Worm (Caenorhabditis elegans) whole organism, L1 larva: ENCODE data around the gene bcas-2.

Experiments used
- ces-1 ChIP-seq: fragments of 150-350 bp; optimal IDR thresholded peaks from 2 replicates; lab custom pipeline; 2014; ENCODE audit warnings: missing biosample characterization, missing genetic modification reagents, missing genetic modification characterization
- dsc-1 ChIP-seq: sonication (generic microtip); optimal IDR thresholded peaks from 2 replicates; lab custom pipeline; 2016; ENCODE audit warnings: mild to moderate bottlenecking, missing genetic modification characterization, missing compliant biosample characterization
- egl-27 ChIP-seq, 2 experiments: fragments of 150-350 bp in 1 of 2; sonication (generic microtip); optimal IDR thresholded peaks; 3 replicates each; lab custom pipeline; 2017 to 2018; ENCODE audit warnings: missing biosample characterization in 2 of 2, missing genetic modification characterization in 2 of 2, missing genetic modification reagents in 2 of 2
- ets-5 ChIP-seq: fragments of 200-800 bp; sonication (Bioruptor generic); IDR thresholded peaks from 2 replicates; pipeline ENCODE4 v1.3.6; 2022; ENCODE audit warnings: missing genetic modification characterization, missing compliant biosample characterization
- fkh-4 ChIP-seq: sonication (generic microtip); optimal IDR thresholded peaks from 2 replicates; lab custom pipeline; 2016; ENCODE audit warnings: missing compliant biosample characterization, missing genetic modification characterization, borderline replicate concordance
- fos-1 ChIP-seq: fragments of 150-350 bp; optimal IDR thresholded peaks from 2 replicates; lab custom pipeline; 2014; ENCODE audit warnings: missing biosample characterization, missing genetic modification characterization
- grh-1 ChIP-seq: fragments of 200-800 bp; sonication (Bioruptor generic); IDR thresholded peaks from 2 replicates; pipeline ENCODE4 v1.3.6; 2022; ENCODE audit warnings: missing genetic modification reagents, missing genetic modification characterization, missing compliant biosample characterization
- hlh-17 ChIP-seq: fragments of 200-800 bp; sonication (Bioruptor generic); optimal IDR thresholded peaks from 2 replicates; lab custom pipeline; 2018; ENCODE audit warnings: missing genetic modification characterization, mild to moderate bottlenecking, missing compliant biosample characterization, moderate library complexity, borderline replicate concordance
- hpl-2 ChIP-seq: fragments of 150-350 bp; optimal IDR thresholded peaks from 2 replicates; lab custom pipeline; 2014; ENCODE audit warnings: missing biosample characterization, missing genetic modification reagents, missing genetic modification characterization
- irx-1 ChIP-seq: sonication (generic microtip); optimal IDR thresholded peaks from 2 replicates; lab custom pipeline; 2016; ENCODE audit warnings: missing genetic modification characterization, missing compliant biosample characterization
- isw-1 ChIP-seq: fragments of 200-800 bp; sonication (Bioruptor generic); IDR thresholded peaks from 2 replicates; pipeline ENCODE4 v1.3.6; 2022; ENCODE audit warnings: missing genetic modification characterization, missing compliant biosample characterization
- jun-1 ChIP-seq: fragments of 150-350 bp; optimal IDR thresholded peaks from 2 replicates; lab custom pipeline; 2014; ENCODE audit warnings: missing biosample characterization, missing genetic modification reagents, missing genetic modification characterization
- lin-13 ChIP-seq: fragments of 150-350 bp; optimal IDR thresholded peaks from 2 replicates; lab custom pipeline; 2014; ENCODE audit warnings: missing biosample characterization, missing genetic modification reagents, missing genetic modification characterization
- lin-14 ChIP-seq: fragments of 200-800 bp; sonication (Bioruptor generic); optimal IDR thresholded peaks from 2 replicates; lab custom pipeline; 2018; ENCODE audit warnings: mild to moderate bottlenecking, missing genetic modification characterization, moderate library complexity, missing compliant biosample characterization
- lin-35 ChIP-seq, 2 experiments: fragments of 150-350 bp; optimal IDR thresholded peaks; 2 replicates each; lab custom pipeline; 2014; ENCODE audit warnings: missing biosample characterization in 2 of 2, missing genetic modification characterization in 2 of 2, missing genetic modification reagents in 2 of 2
- lir-3 ChIP-seq: sonication (generic microtip); optimal IDR thresholded peaks from 2 replicates; lab custom pipeline; 2016; ENCODE audit warnings: mild to moderate bottlenecking, missing genetic modification characterization, moderate library complexity, missing compliant biosample characterization; ENCODE audit not compliant: poor library complexity
- lsy-2 ChIP-seq, 2 experiments: fragments of 150-350 bp; optimal IDR thresholded peaks; 2 replicates each; lab custom pipeline; 2014; ENCODE audit warnings: missing biosample characterization in 2 of 2, missing genetic modification characterization in 2 of 2
- mab-9 ChIP-seq: fragments of 200-800 bp; sonication (Bioruptor generic); IDR thresholded peaks from 2 replicates; pipeline ENCODE4 v1.3.6; 2022; ENCODE audit warnings: missing genetic modification reagents, missing genetic modification characterization, missing compliant biosample characterization
- mdl-1 ChIP-seq, 2 experiments: fragments of 150-350 bp; optimal IDR thresholded peaks; 2 replicates each; lab custom pipeline; 2014 to 2017; ENCODE audit warnings: missing biosample characterization in 2 of 2, missing genetic modification characterization in 2 of 2, inconsistent platforms in 1 of 2
- mep-1 ChIP-seq: fragments of 150-350 bp; optimal IDR thresholded peaks from 2 replicates; lab custom pipeline; 2014; ENCODE audit warnings: missing biosample characterization, missing genetic modification characterization
- nhr-20 ChIP-seq: sonication (generic microtip); optimal IDR thresholded peaks from 2 replicates; lab custom pipeline; 2016; ENCODE audit warnings: mild to moderate bottlenecking, missing genetic modification characterization, missing compliant biosample characterization
- nhr-47 ChIP-seq: sonication (generic microtip); optimal IDR thresholded peaks from 2 replicates; lab custom pipeline; 2016; ENCODE audit warnings: mild to moderate bottlenecking, missing genetic modification characterization, moderate library complexity, missing compliant biosample characterization
- nhr-76 ChIP-seq: sonication (generic microtip); optimal IDR thresholded peaks from 2 replicates; lab custom pipeline; 2017; ENCODE audit warnings: missing biosample characterization, missing genetic modification characterization
- nhr-77 ChIP-seq: fragments of 150-350 bp; optimal IDR thresholded peaks from 2 replicates; lab custom pipeline; 2014; ENCODE audit warnings: missing biosample characterization, missing genetic modification characterization
- nhr-90 ChIP-seq: sonication (generic microtip); optimal IDR thresholded peaks from 2 replicates; lab custom pipeline; 2016; ENCODE audit warnings: mild to moderate bottlenecking, missing genetic modification characterization, missing compliant biosample characterization; ENCODE audit not compliant: poor library complexity
- pax-3 ChIP-seq: fragments of 200-800 bp; sonication (Bioruptor generic); optimal IDR thresholded peaks from 2 replicates; lab custom pipeline; 2018; ENCODE audit warnings: mild to moderate bottlenecking, missing genetic modification characterization, moderate library complexity, missing compliant biosample characterization
- snu-23 ChIP-seq: sonication (generic microtip); optimal IDR thresholded peaks from 2 replicates; lab custom pipeline; 2016; ENCODE audit warnings: missing genetic modification characterization, missing compliant biosample characterization
- sptf-1 ChIP-seq: fragments of 150-350 bp; optimal IDR thresholded peaks from 2 replicates; lab custom pipeline; 2014; ENCODE audit warnings: missing biosample characterization, missing genetic modification characterization
- sup-37 ChIP-seq: fragments of 200-800 bp; sonication (Bioruptor generic); optimal IDR thresholded peaks from 2 replicates; lab custom pipeline; 2018; ENCODE audit warnings: mild to moderate bottlenecking, missing genetic modification characterization, missing compliant biosample characterization
- swsn-7 ChIP-seq: sonication (generic microtip); optimal IDR thresholded peaks from 2 replicates; lab custom pipeline; 2016; ENCODE audit warnings: missing genetic modification characterization, missing compliant biosample characterization
- unc-62 ChIP-seq: fragments of 150-350 bp; optimal IDR thresholded peaks from 2 replicates; lab custom pipeline; 2014; ENCODE audit warnings: missing biosample characterization, missing genetic modification reagents, missing genetic modification characterization
- xbp-1 ChIP-seq: sonication (generic microtip); optimal IDR thresholded peaks from 2 replicates; lab custom pipeline; 2016; ENCODE audit warnings: missing genetic modification characterization, missing compliant biosample characterization
- ztf-11 ChIP-seq, 2 experiments: sonication (generic microtip); optimal IDR thresholded peaks; 2 replicates each; lab custom pipeline; 2016 to 2017; ENCODE audit warnings: missing genetic modification characterization in 2 of 2, missing biosample characterization in 1 of 2, missing compliant biosample characterization in 1 of 2

The bcas-2 gene

DNA sequence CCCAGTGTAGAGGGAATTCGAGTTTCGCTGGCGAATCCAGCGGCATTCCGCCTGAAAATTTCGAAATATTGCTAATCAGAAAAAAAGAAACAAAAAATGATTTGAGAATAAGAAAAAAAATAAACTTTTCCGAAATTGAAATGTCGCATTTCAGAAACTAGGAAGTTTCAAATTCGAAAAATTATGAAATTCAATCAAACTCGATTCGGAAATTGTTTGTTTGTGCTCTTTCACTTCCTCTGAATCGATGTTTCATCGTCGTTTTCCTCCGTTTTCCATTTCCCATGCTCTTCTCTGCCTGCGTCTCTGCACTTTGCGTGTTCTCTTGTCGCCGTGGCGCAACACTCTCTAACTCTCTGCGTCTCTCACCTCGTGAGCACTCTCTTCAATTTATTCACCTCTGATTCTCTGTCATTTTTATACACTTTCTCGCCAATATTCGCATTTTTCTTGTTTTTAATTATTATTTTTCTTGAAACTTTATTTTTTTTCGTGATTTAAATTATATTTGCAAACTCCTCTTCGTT is 32.7 kb upstream of the bcas-2 start, which contains the start of gene C18F10.7 (continued):
- TF ChIP-seq mdl-1 (tag; optimal IDR thresholded peaks at IDR 0.05; lab: Kevin White, UChicago) = peak in 1 of 2 experiments; percentile 90
- TF ChIP-seq jun-1 (tag; lab: Kevin White, UChicago) = peak; percentile 36
- TF ChIP-seq nhr-47 = peak; percentile 73
- TF ChIP-seq hpl-2 (GFP tag; lab: Kevin White, UChicago) = no peak
- no peak for TF ChIP-seq sptf-1
- TF ChIP-seq nhr-76 = no peak
- peak; percentile 87 for TF ChIP-seq lin-14 (GFP tag; lab: Kevin White, UChicago)
- TF ChIP-seq nhr-77 (tag; lab: Kevin White, UChicago) = peak; percentile 11
- TF ChIP-seq mep-1 (tag; lab: Kevin White, UChicago) = peak; percentile 50

DNA sequence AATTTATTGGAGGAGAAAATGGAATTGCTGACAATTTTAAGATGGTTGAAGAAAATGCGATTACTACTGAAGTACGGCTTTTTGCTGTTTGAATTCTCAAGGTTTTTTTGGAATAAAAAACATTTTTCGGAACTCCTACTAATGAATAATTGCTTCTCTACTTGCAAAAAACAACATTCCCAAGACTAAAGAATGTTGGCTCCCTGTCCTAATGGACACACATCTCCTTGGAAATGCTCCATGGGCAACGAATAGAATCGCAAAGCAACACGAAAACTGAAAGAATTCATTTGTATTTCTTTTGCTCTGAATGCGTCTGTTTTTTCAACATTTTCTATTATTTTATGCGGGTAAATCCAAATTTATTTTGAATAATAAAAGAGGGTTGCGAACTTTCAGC is 27.2 kb upstream of the bcas-2 start, which contains the start of gene C18F10.2:
Gene C18F10.2 (plus strand): TSS at position 301 of the 400 bp plus-strand sequence.
- TF ChIP-seq ces-1 (GFP tag; lab: Kevin White, UChicago) (no peak), isw-1 (no peak), mab-9 (GFP tag; lab: Robert Waterston, UW) (no peak), ztf-11 (tag; optimal IDR thresholded peaks at IDR 0.05; lab: Kevin White, UChicago) (no peak), dsc-1 (no peak), swsn-7 (tag; lab: Kevin White, UChicago) (no peak), hlh-17 (GFP tag; lab: Kevin White, UChicago) (no peak), sup-37 (GFP tag; lab: Kevin White, UChicago) (no peak), egl-27 (tag; optimal IDR thresholded peaks at IDR 0.05; lab: Kevin White, UChicago) (no peak), irx-1 (tag; lab: Kevin White, UChicago) (no peak), fkh-4 (tag; lab: Kevin White, UChicago) (no peak), snu-23 (GFP tag; lab: Kevin White, UChicago) (no peak), grh-1 (no peak), fos-1 (tag; lab: Kevin White, UChicago) (no peak), lir-3 (no peak), xbp-1 (no peak), nhr-47 (no peak), nhr-90 (tag; lab: Kevin White, UChicago) (no peak), lsy-2 (tag; optimal IDR thresholded peaks at IDR 0.05; lab: Kevin White, UChicago) (no peak)

ce11 chrIII:6270277-6270676 is 24.6 kb upstream of the bcas-2 start, which contains the start of gene srg-3:
Gene srg-3, minus strand, starts transcription at chrIII:6270377.
- TF ChIP-seq ets-5 (GFP tag; lab: Robert Waterston, UW) = no peak
- no peak for TF ChIP-seq lin-13
- TF ChIP-seq pax-3 = no peak
- TF ChIP-seq, all 84 proteins: peak for 0

ce11 chrIII:6268061-6268460 is 22.4 kb upstream of the bcas-2 start, which contains the start of gene srg-7:
Gene srg-7, minus strand, starts transcription at chrIII:6268161.
- TF ChIP-seq nhr-20 (tag; lab: Kevin White, UChicago) = no peak

- TF ChIP-seq lin-35 (GFP tag; optimal IDR thresholded peaks at IDR 0.05; lab: Kevin White, UChicago) (no peak), nhr-76 (no peak), grh-1 (no peak), lir-3 (no peak), fos-1 (tag; lab: Kevin White, UChicago) (no peak), lin-13 (no peak), unc-62 (GFP tag; lab: Kevin White, UChicago) (no peak), pax-3 (no peak), egl-27 (tag; optimal IDR thresholded peaks at IDR 0.05; lab: Kevin White, UChicago) (no peak), fkh-4 (tag; lab: Kevin White, UChicago) (no peak)
These were observed 20.3 kb upstream of the bcas-2 start, which contains the start of gene srg-6 for ce11 chrIII:6265911-6266310. Gene srg-6, minus strand, starts transcription at chrIII:6266011.
